Worm (Caenorhabditis elegans) whole organism, L3 larva: ENCODE results near the gene Y49F6C.6.
A peak's percentile ranks its signal among the peaks of the same experiment; 100 is the strongest.

Experiments
- ceh-82 ChIP-seq: fragments of 150-350 bp; optimal IDR thresholded peaks from 2 replicates; lab custom pipeline; 2014; ENCODE audit warnings: missing biosample characterization, missing genetic modification characterization
- elt-2 ChIP-seq: sonication (generic microtip); optimal IDR thresholded peaks from 2 replicates; lab custom pipeline; 2016; ENCODE audit warnings: missing genetic modification reagents, mild to moderate bottlenecking, missing genetic modification characterization, missing compliant biosample characterization
- unc-39 ChIP-seq: sonication (generic microtip); optimal IDR thresholded peaks from 4 replicates; lab custom pipeline; 2017; ENCODE audit warnings: missing biosample characterization, missing genetic modification characterization

Gene Y49F6C.6

DNA sequence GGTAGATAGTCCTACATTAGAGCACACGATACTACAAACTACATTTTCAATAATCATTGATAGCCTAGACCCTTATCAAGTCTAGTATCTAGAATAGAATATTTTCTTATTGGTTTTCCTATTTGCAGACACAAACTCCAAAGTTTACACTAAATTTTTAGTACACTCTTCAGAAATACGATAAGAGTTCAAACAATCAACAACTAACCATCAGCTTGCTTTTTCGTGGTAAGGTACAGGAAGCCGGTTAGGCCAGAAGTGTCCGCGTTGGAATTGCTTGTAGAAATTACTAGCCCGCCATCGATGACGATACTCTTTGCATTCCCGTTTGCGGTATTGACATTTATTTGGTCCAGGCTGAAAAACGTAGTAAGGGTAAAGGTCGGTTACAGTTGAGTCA, 44.7 kb downstream of the Y49F6C.6 start, which contains the start of gene Y46D2A.1:
Y46D2A.1 (plus strand) TSS at position 301 of the 400 bp plus-strand sequence.
- TF ChIP-seq unc-39 (tag; lab: Kevin White, UChicago) (no peak), elt-2 (tag; lab: Kevin White, UChicago) (peak; percentile 63)

DNA sequence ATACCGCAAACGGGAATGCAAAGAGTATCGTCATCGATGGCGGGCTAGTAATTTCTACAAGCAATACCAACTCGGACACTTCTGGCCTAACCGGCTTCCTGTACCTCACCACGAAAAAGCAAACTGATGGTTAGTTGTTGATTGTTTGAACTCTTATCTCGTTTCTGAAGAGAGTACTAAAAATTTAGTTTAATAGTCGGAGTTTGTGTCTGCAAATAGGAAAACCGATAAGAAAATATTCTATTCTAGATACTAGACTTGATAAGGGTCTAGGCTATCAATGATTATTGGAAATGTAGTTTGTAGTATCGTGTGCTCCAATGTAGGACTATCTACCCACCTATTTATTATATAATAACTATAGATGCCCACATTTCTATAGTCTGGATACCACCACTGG, 48.2 kb downstream of the Y49F6C.6 start:
- no peak for TF ChIP-seq ceh-82
- TF ChIP-seq elt-2 (tag; lab: Kevin White, UChicago): peak; percentile 91
